Worm (Caenorhabditis elegans): ENCODE data around the gene gsnl-1.

Gene gsnl-1

ce11 chrV:9544176-9544632, 47.4 kb downstream of the gsnl-1 start, which contains the start of gene mdf-1 (continued):
- TF ChIP-seq cebp-1 (GFP tag; IDR thresholded peaks at IDR 0.05) (no peak), cebp-1 (tag; optimal IDR thresholded peaks at IDR 0.05) (peak; percentile 65), mcd-1 (GFP tag; IDR thresholded peaks at IDR 0.05) (peak; percentile 48), tlf-1 (GFP tag; optimal IDR thresholded peaks at IDR 0.05) (no peak), Y53G8AR.9 (GFP tag; conservative IDR thresholded peaks at IDR 0.05) (no peak), B0261.1 (tag; optimal IDR thresholded peaks at IDR 0.05) (no peak), athp-1 (tag; optimal IDR thresholded peaks at IDR 0.05) (no peak), K12H6.12 (tag; optimal IDR thresholded peaks at IDR 0.05) (no peak), ets-4 (GFP tag; optimal IDR thresholded peaks at IDR 0.05) (no peak), K11D2.4 (GFP tag; IDR thresholded peaks at IDR 0.05) (no peak), nhr-120 (GFP tag; IDR thresholded peaks at IDR 0.05) (no peak), ztf-28 (GFP tag; IDR thresholded peaks at IDR 0.05) (no peak), hsf-1 (GFP tag; IDR thresholded peaks at IDR 0.05) (no peak), zfh-2 (GFP tag; conservative IDR thresholded peaks at IDR 0.05) (no peak), T26A5.8 (tag; optimal IDR thresholded peaks at IDR 0.05) (no peak), mxl-1 (tag; optimal IDR thresholded peaks at IDR 0.05) (no peak), lin-40 (tag; optimal IDR thresholded peaks at IDR 0.05) (peak; percentile 23), madf-6 (GFP tag; IDR thresholded peaks at IDR 0.05) (no peak), nhr-27 (tag; optimal IDR thresholded peaks at IDR 0.05) (no peak), F22D6.2 (tag; optimal IDR thresholded peaks at IDR 0.05) (no peak), hmg-20 (GFP tag; IDR thresholded peaks at IDR 0.05) (0 out of 2 replicates have a peak, but pooled peaks have one; percentile 4), C06A6.2 (GFP tag; conservative IDR thresholded peaks at IDR 0.05) (peak; percentile 63), dox-1 (GFP tag; IDR thresholded peaks at IDR 0.05) (peak; percentile 49; the same call in 1 of the 2 replicates), fkh-3 (tag; optimal IDR thresholded peaks at IDR 0.05) (no peak), nhr-179 (tag; optimal IDR thresholded peaks at IDR 0.05) (no peak), mel-28 (tag; optimal IDR thresholded peaks at IDR 0.05; ENCODE audit: borderline replicate concordance) (no peak), ceh-79 (tag; optimal IDR thresholded peaks at IDR 0.05) (no peak), F57C9.4 (tag; optimal IDR thresholded peaks at IDR 0.05) (no peak), hlh-12 (tag; optimal IDR thresholded peaks at IDR 0.05) (no peak), ztf-18 (tag; optimal IDR thresholded peaks at IDR 0.05) (peak; percentile 62), F33H1.4 (GFP tag; IDR thresholded peaks at IDR 0.05) (no peak), unc-130 (GFP tag; optimal IDR thresholded peaks at IDR 0.05) (no peak), attf-6 (GFP tag; IDR thresholded peaks at IDR 0.05) (no peak), madf-3 (GFP tag; IDR thresholded peaks at IDR 0.05) (peak; percentile 69; the same call in 1 of the 2 replicates), Y53F4B.3 (GFP tag; IDR thresholded peaks at IDR 0.05) (no peak), die-1 (tag; optimal IDR thresholded peaks at IDR 0.05) (no peak), F23B12.7 (tag; optimal IDR thresholded peaks at IDR 0.05; ENCODE audit: insufficient read depth) (peak; percentile 24), akir-1 (GFP tag; optimal IDR thresholded peaks at IDR 0.05) (no peak), ztf-3 (GFP tag; optimal IDR thresholded peaks at IDR 0.05) (no peak), sptf-2 (GFP tag; optimal IDR thresholded peaks at IDR 0.05) (no peak), lir-1 (GFP tag; conservative IDR thresholded peaks at IDR 0.05) (no peak), snpc-1.3 (tag; optimal IDR thresholded peaks at IDR 0.05; ENCODE audit: insufficient read depth) (no peak), tbp1 (GFP tag; optimal IDR thresholded peaks at IDR 0.05) (peak; percentile 53), rcor-1 (GFP tag; IDR thresholded peaks at IDR 0.05) (0 out of 2 replicates have a peak, but pooled peaks have one; percentile 45), lin-35 (GFP tag; optimal IDR thresholded peaks at IDR 0.05) (peak in 1 of 3 experiments; percentile 69), sea-2 (GFP tag; IDR thresholded peaks at IDR 0.05) (no peak), rpc-1 (optimal IDR thresholded peaks at IDR 0.05) (no peak), rpc-1 (tag; optimal IDR thresholded peaks at IDR 0.05) (no peak), nfya-1 (tag; optimal IDR thresholded peaks at IDR 0.05; ENCODE audit: borderline replicate concordance, insufficient read depth) (no peak), ZK185.1 (tag; optimal IDR thresholded peaks at IDR 0.05; ENCODE audit: poor library complexity, severe bottlenecking) (peak; percentile 58)

Measured in whole organism, young adult.